Worm (Caenorhabditis elegans) whole organism, midembryonic: Measurements from ENCODE around the gene aos-1.

Source experiments
- cog-1 ChIP-seq: sonication (generic microtip); optimal IDR thresholded peaks from 2 replicates; lab custom pipeline; 2016; ENCODE audit warnings: missing genetic modification characterization, missing compliant biosample characterization
- klf-2 ChIP-seq: fragments of 200-800 bp; sonication (Bioruptor generic); conservative IDR thresholded peaks from 2 replicates; pipeline ENCODE4 v1.3.6; 2022; ENCODE audit warnings: missing genetic modification reagents, missing genetic modification characterization, missing compliant biosample characterization
- tab-1 ChIP-seq: fragments of 200-800 bp; sonication (Bioruptor generic); IDR thresholded peaks from 2 replicates; pipeline ENCODE4 v1.3.6; 2022; ENCODE audit warnings: missing genetic modification characterization, missing compliant biosample characterization
- ztf-23 ChIP-seq: fragments of 200-800 bp; sonication (Bioruptor generic); IDR thresholded peaks from 2 replicates; pipeline ENCODE4 v1.3.6; 2022; ENCODE audit warnings: missing genetic modification reagents, missing genetic modification characterization, missing compliant biosample characterization

DNA sequence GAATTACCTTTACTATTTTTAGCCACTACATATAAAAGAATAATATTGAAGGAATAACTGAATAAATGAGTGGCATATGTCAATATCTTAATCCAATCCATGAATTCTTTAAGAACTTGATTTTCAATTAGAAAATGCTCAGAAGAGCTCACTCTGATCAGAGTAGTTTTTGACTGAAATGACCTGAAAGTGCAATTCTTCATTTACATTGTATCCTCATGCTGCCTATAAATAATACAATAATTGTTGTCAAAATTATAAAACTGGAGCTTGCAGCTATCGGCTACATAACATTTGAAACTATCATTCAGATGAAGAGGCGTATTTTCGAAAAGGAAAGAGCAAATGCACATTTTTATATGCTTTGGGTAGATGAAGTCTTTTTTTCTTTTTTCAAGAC, 7.4 kb downstream of the aos-1 start, which contains the start of gene srxa-19:
- TF ChIP-seq cog-1 (tag; lab: Kevin White, UChicago), result no peak
- no peak for TF ChIP-seq klf-2 (GFP tag; lab: Robert Waterston, UW)
- TF ChIP-seq tab-1 (GFP tag; lab: Robert Waterston, UW), result no peak
- TF ChIP-seq ztf-23, result no peak
